Worm (Caenorhabditis elegans) whole organism, L4 larva: ENCODE results near the gene srv-15.
A peak's percentile ranks its signal among the peaks of the same experiment; 100 is the strongest.

Experiments
- F10B5.3 ChIP-seq: sonication (generic microtip); optimal IDR thresholded peaks from 2 replicates; lab custom pipeline; 2016; ENCODE audit warnings: mild to moderate bottlenecking, missing genetic modification characterization, missing compliant biosample characterization
- F37D6.2 ChIP-seq: sonication (generic microtip); optimal IDR thresholded peaks from 2 replicates; lab custom pipeline; 2016; ENCODE audit warnings: mild to moderate bottlenecking, missing genetic modification characterization, missing compliant biosample characterization
- F44E2.7 ChIP-seq: fragments of 200-800 bp; sonication (Bioruptor generic); IDR thresholded peaks from 2 replicates; pipeline ENCODE4 v2.1.2; 2022; ENCODE audit warnings: missing genetic modification characterization, missing compliant biosample characterization
- R02D3.7 ChIP-seq: fragments of 150-350 bp; sonication (generic microtip); optimal IDR thresholded peaks from 3 replicates; lab custom pipeline; 2014; ENCODE audit warnings: missing biosample characterization, missing genetic modification characterization
- T20F7.1 ChIP-seq: fragments of 200-800 bp; sonication (Bioruptor generic); optimal IDR thresholded peaks from 2 replicates; lab custom pipeline; 2018; ENCODE audit warnings: mild to moderate bottlenecking, missing genetic modification characterization, missing compliant biosample characterization
- T26A8.4 ChIP-seq: fragments of 200-800 bp; sonication (Bioruptor generic); IDR thresholded peaks from 2 replicates; pipeline ENCODE4 v1.3.6; 2022; ENCODE audit warnings: missing genetic modification characterization, missing compliant biosample characterization
- Y48G9A.11 ChIP-seq: fragments of 200-800 bp; sonication (Bioruptor generic); IDR thresholded peaks from 2 replicates; pipeline ENCODE4 v1.3.6; 2022; ENCODE audit warnings: missing genetic modification reagents, missing genetic modification characterization, missing compliant biosample characterization
- Y75B8A.6 ChIP-seq: fragments of 200-800 bp; sonication (Bioruptor generic); IDR thresholded peaks from 2 replicates; pipeline ENCODE4 v1.3.6; 2022; ENCODE audit warnings: missing genetic modification reagents, missing genetic modification characterization, missing compliant biosample characterization
- ZK337.2 ChIP-seq: fragments of 200-800 bp; sonication (Bioruptor generic); IDR thresholded peaks from 2 replicates; pipeline ENCODE4 v1.3.6; 2022; ENCODE audit warnings: missing genetic modification reagents, missing genetic modification characterization, missing compliant biosample characterization
- aha-1 ChIP-seq: fragments of 150-350 bp; peaks from one replicate; lab custom pipeline; 2014; ENCODE audit warnings: missing biosample characterization, missing genetic modification characterization
- ama-1 ChIP-seq: fragments of 150-350 bp; optimal IDR thresholded peaks from 2 replicates; lab custom pipeline; 2014; ENCODE audit warnings: inconsistent platforms, mixed read lengths
- arid-1 ChIP-seq: fragments of 200-800 bp; sonication (Bioruptor generic); conservative IDR thresholded peaks from 2 replicates; pipeline ENCODE4 v1.3.6; 2022; ENCODE audit warnings: missing genetic modification reagents, missing genetic modification characterization, missing compliant biosample characterization
- ceh-32 ChIP-seq: sonication (generic microtip); optimal IDR thresholded peaks from 2 replicates; lab custom pipeline; 2016; ENCODE audit warnings: mild to moderate bottlenecking, missing genetic modification characterization, missing compliant biosample characterization; ENCODE audit not compliant: poor library complexity
- ceh-44 ChIP-seq: fragments of 200-800 bp; sonication (Bioruptor generic); IDR thresholded peaks from 2 replicates; pipeline ENCODE4 v1.3.6; 2022; ENCODE audit warnings: missing genetic modification reagents, missing genetic modification characterization, missing compliant biosample characterization
- ceh-82 ChIP-seq: sonication (generic microtip); optimal IDR thresholded peaks from 2 replicates; lab custom pipeline; 2017; ENCODE audit warnings: missing biosample characterization, missing genetic modification characterization
- ces-1 ChIP-seq: fragments of 150-350 bp; sonication (generic microtip); optimal IDR thresholded peaks from 4 replicates; lab custom pipeline; 2014; ENCODE audit warnings: missing biosample characterization, missing genetic modification reagents, missing genetic modification characterization
- daf-16 ChIP-seq, 3 experiments: sonication (generic microtip); optimal IDR thresholded peaks; 2 replicates each; lab custom pipeline; 2016 to 2017; ENCODE audit warnings: missing genetic modification characterization in 3 of 3, missing genetic modification reagents in 3 of 3, mild to moderate bottlenecking in 2 of 3, missing compliant biosample characterization in 2 of 3, missing biosample characterization in 1 of 3, moderate library complexity in 1 of 3
- duxl-1 ChIP-seq: sonication (generic microtip); optimal IDR thresholded peaks from 2 replicates; lab custom pipeline; 2016; ENCODE audit warnings: mild to moderate bottlenecking, missing genetic modification characterization, moderate library complexity, missing compliant biosample characterization; ENCODE audit not compliant: poor library complexity
- fkh-10 ChIP-seq: fragments of 150-350 bp; optimal IDR thresholded peaks from 2 replicates; lab custom pipeline; 2014; ENCODE audit warnings: missing biosample characterization, missing genetic modification reagents, missing genetic modification characterization
- hlh-30 ChIP-seq: sonication (generic microtip); optimal IDR thresholded peaks from 2 replicates; lab custom pipeline; 2017; ENCODE audit warnings: antibody characterized with exemption, mild to moderate bottlenecking, missing genetic modification characterization, missing compliant biosample characterization; ENCODE audit not compliant: insufficient read depth
- hmg-1.1 ChIP-seq: fragments of 200-800 bp; sonication (Bioruptor generic); IDR thresholded peaks from 2 replicates; pipeline ENCODE4 v1.3.6; 2022; ENCODE audit warnings: missing genetic modification reagents, missing genetic modification characterization, missing compliant biosample characterization
- lin-1 ChIP-seq: fragments of 200-800 bp; sonication (Bioruptor generic); IDR thresholded peaks from 2 replicates; pipeline ENCODE4 v1.3.6; 2022; ENCODE audit warnings: missing genetic modification reagents, missing genetic modification characterization, missing compliant biosample characterization
- lin-15B ChIP-seq: fragments of 150-350 bp; sonication (generic microtip); optimal IDR thresholded peaks from 3 replicates; lab custom pipeline; 2014; ENCODE audit warnings: missing biosample characterization, missing genetic modification characterization
- lin-29 ChIP-seq: fragments of 200-800 bp; sonication (Bioruptor generic); IDR thresholded peaks from 2 replicates; pipeline ENCODE4 v1.3.6; 2022; ENCODE audit warnings: missing genetic modification reagents, missing genetic modification characterization, missing compliant biosample characterization
- lin-38 ChIP-seq: fragments of 200-800 bp; sonication (Bioruptor generic); IDR thresholded peaks from 2 replicates; pipeline ENCODE4 v1.3.6; 2022; ENCODE audit warnings: missing genetic modification reagents, missing genetic modification characterization, missing compliant biosample characterization
- lin-39 ChIP-seq: fragments of 150-350 bp; optimal IDR thresholded peaks from 2 replicates; lab custom pipeline; 2014; ENCODE audit warnings: missing biosample characterization, missing genetic modification reagents, missing genetic modification characterization
- lir-3 ChIP-seq: sonication (generic microtip); optimal IDR thresholded peaks from 2 replicates; lab custom pipeline; 2016; ENCODE audit warnings: mild to moderate bottlenecking, missing genetic modification characterization, missing compliant biosample characterization
- mdl-1 ChIP-seq, 2 experiments: fragments of 150-350 bp in 1 of 2; sonication (generic microtip) in 1 of 2; optimal IDR thresholded peaks; 2 replicates each; lab custom pipeline; 2014 to 2017; ENCODE audit warnings: missing biosample characterization in 2 of 2, missing genetic modification characterization in 2 of 2
- mdt-29 ChIP-seq: fragments of 200-800 bp; sonication (Bioruptor generic); IDR thresholded peaks from 2 replicates; pipeline ENCODE4 v1.3.6; 2022; ENCODE audit warnings: missing genetic modification reagents, missing genetic modification characterization, missing compliant biosample characterization
- mep-1 ChIP-seq: fragments of 150-350 bp; sonication (generic microtip); optimal IDR thresholded peaks from 3 replicates; lab custom pipeline; 2014; ENCODE audit warnings: missing biosample characterization, missing genetic modification characterization
- mxl-2 ChIP-seq: fragments of 200-800 bp; sonication (Bioruptor generic); conservative IDR thresholded peaks from 2 replicates; pipeline ENCODE4 v1.3.6; 2022; ENCODE audit warnings: missing genetic modification reagents, missing genetic modification characterization, missing compliant biosample characterization
- nhr-102 ChIP-seq: sonication (generic microtip); optimal IDR thresholded peaks from 2 replicates; lab custom pipeline; 2016; ENCODE audit warnings: mild to moderate bottlenecking, missing genetic modification characterization, moderate library complexity, missing compliant biosample characterization
- nhr-11 ChIP-seq: fragments of 150-350 bp; optimal IDR thresholded peaks from 2 replicates; lab custom pipeline; 2014; ENCODE audit warnings: missing biosample characterization, missing genetic modification characterization
- nhr-25 ChIP-seq: sonication (generic microtip); optimal IDR thresholded peaks from 2 replicates; lab custom pipeline; 2017; ENCODE audit warnings: missing genetic modification characterization, mild to moderate bottlenecking, missing compliant biosample characterization, antibody characterized with exemption, moderate library complexity, borderline replicate concordance; ENCODE audit not compliant: insufficient read depth
- nhr-28 ChIP-seq: fragments of 150-350 bp; optimal IDR thresholded peaks from 2 replicates; lab custom pipeline; 2014; ENCODE audit warnings: missing biosample characterization, missing genetic modification characterization
- nhr-41 ChIP-seq: fragments of 200-800 bp; sonication (Bioruptor generic); IDR thresholded peaks from 2 replicates; pipeline ENCODE4 v1.3.6; 2022; ENCODE audit warnings: missing genetic modification reagents, missing genetic modification characterization, missing compliant biosample characterization
- nhr-6 ChIP-seq: fragments of 150-350 bp; optimal IDR thresholded peaks from 2 replicates; lab custom pipeline; 2014; ENCODE audit warnings: missing biosample characterization, missing genetic modification characterization
- nhr-76 ChIP-seq: fragments of 150-350 bp; optimal IDR thresholded peaks from 2 replicates; lab custom pipeline; 2014; ENCODE audit warnings: missing biosample characterization, missing genetic modification characterization
- nhr-77 ChIP-seq: fragments of 150-350 bp; optimal IDR thresholded peaks from 2 replicates; lab custom pipeline; 2014; ENCODE audit warnings: missing biosample characterization, missing genetic modification characterization
- php-3 ChIP-seq: fragments of 200-800 bp; sonication (Bioruptor generic); IDR thresholded peaks from 2 replicates; pipeline ENCODE4 v1.3.6; 2022; ENCODE audit warnings: missing genetic modification reagents, missing genetic modification characterization, missing compliant biosample characterization
- rbr-2 ChIP-seq: sonication (generic microtip); optimal IDR thresholded peaks from 2 replicates; lab custom pipeline; 2016; ENCODE audit warnings: missing genotype, missing genetic modification characterization, missing compliant biosample characterization
- saeg-2 ChIP-seq: fragments of 200-800 bp; sonication (Bioruptor generic); IDR thresholded peaks from 2 replicates; pipeline ENCODE4 v1.3.6; 2022; ENCODE audit warnings: missing genetic modification reagents, missing genetic modification characterization, missing compliant biosample characterization
- sdz-12 ChIP-seq: fragments of 200-800 bp; sonication (Bioruptor generic); optimal IDR thresholded peaks from 2 replicates; lab custom pipeline; 2018; ENCODE audit warnings: mild to moderate bottlenecking, missing genetic modification characterization, missing compliant biosample characterization
- set-16 ChIP-seq: fragments of 200-800 bp; sonication (Bioruptor generic); IDR thresholded peaks from 2 replicates; pipeline ENCODE4 v1.3.6; 2022; ENCODE audit warnings: missing genetic modification reagents, missing genetic modification characterization, missing compliant biosample characterization
- snpc-4 ChIP-seq: fragments of 150-350 bp; optimal IDR thresholded peaks from 2 replicates; lab custom pipeline; 2014; ENCODE audit warnings: missing biosample characterization, missing genetic modification characterization
- tag-97 ChIP-seq: fragments of 200-800 bp; sonication (Bioruptor generic); IDR thresholded peaks from 2 replicates; pipeline ENCODE4 v1.3.6; 2022; ENCODE audit warnings: missing genetic modification characterization, missing compliant biosample characterization
- unc-39 ChIP-seq: sonication (generic microtip); optimal IDR thresholded peaks from 2 replicates; lab custom pipeline; 2017; ENCODE audit warnings: missing biosample characterization, missing genetic modification characterization
- vab-7 ChIP-seq: fragments of 200-800 bp; sonication (Bioruptor generic); IDR thresholded peaks from 2 replicates; pipeline ENCODE4 v1.3.6; 2022; ENCODE audit warnings: missing genetic modification reagents, missing genetic modification characterization, missing compliant biosample characterization
- zag-1 ChIP-seq: fragments of 150-350 bp; optimal IDR thresholded peaks from 2 replicates; lab custom pipeline; 2014; ENCODE audit warnings: missing biosample characterization, missing genetic modification characterization
- zfp-2 ChIP-seq: sonication (generic microtip); optimal IDR thresholded peaks from 2 replicates; lab custom pipeline; 2016; ENCODE audit warnings: mild to moderate bottlenecking, missing genetic modification characterization, missing compliant biosample characterization
- zip-2 ChIP-seq: fragments of 150-350 bp; optimal IDR thresholded peaks from 2 replicates; lab custom pipeline; 2014; ENCODE audit warnings: missing biosample characterization, missing genetic modification characterization

srv-15 gene

DNA sequence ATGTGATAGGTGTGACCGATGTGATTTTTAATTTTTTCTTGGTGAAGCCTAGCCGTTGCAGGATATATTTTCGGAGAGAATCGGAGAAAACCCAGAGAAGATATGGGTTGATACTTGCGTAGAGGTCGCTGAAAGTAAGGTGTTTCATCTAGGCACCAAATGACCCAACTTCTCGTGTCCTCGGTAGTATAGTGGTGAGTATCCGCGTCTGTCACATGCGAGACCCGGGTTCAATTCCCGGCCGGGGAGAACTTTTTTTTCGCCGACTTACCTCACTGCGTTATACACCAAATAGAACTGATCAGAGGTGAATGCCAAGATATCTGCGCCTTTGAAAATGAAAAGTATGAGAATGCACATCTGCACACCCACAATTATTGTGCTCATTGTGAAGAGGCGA lies 25.5 kb downstream of the srv-15 start (continued):
- TF ChIP-seq arid-1 (peak; percentile 80), lin-39 (tag; lab: Kevin White, UChicago) (no peak), set-16 (GFP tag; lab: Robert Waterston, UW) (peak; percentile 30; the same call in 1 of the 2 replicates), nhr-11 (tag; lab: Kevin White, UChicago) (no peak), mdl-1 (tag; optimal IDR thresholded peaks at IDR 0.05; lab: Kevin White, UChicago) (peak in 1 of 2 experiments; percentile 49), mdt-29 (0 out of 2 replicates have a peak, but pooled peaks have one; percentile 37), tag-97 (no peak), duxl-1 (tag; lab: Kevin White, UChicago) (no peak), hlh-30 (tag; lab: Kevin White, UChicago) (peak; percentile 87), zag-1 (tag; lab: Kevin White, UChicago) (no peak), nhr-41 (GFP tag; lab: Robert Waterston, UW) (no peak), ceh-82 (no peak), lin-38 (GFP tag; lab: Robert Waterston, UW) (peak; percentile 72), saeg-2 (GFP tag; lab: Robert Waterston, UW) (peak; percentile 77), Y75B8A.6 (GFP tag; lab: Robert Waterston, UW) (peak; percentile 81; the same call in 1 of the 2 replicates), mxl-2 (GFP tag; lab: Robert Waterston, UW) (peak; percentile 44; the same call in 1 of the 2 replicates), F10B5.3 (tag; lab: Kevin White, UChicago) (no peak), ceh-32 (tag; lab: Kevin White, UChicago) (no peak), nhr-6 (tag; lab: Kevin White, UChicago) (no peak), nhr-76 (no peak), R02D3.7 (tag; lab: Kevin White, UChicago) (no peak), F44E2.7 (no peak), daf-16 (GFP tag; optimal IDR thresholded peaks at IDR 0.05; lab: Kevin White, UChicago) (peak in 1 of 2 experiments; percentile 85), daf-16 (tag; optimal IDR thresholded peaks at IDR 0.05; lab: Kevin White, UChicago) (peak; percentile 54), lin-29 (peak; percentile 53; the same call in 1 of the 2 replicates), php-3 (GFP tag; lab: Robert Waterston, UW) (peak; percentile 61; the same call in 1 of the 2 replicates), ces-1 (GFP tag; lab: Kevin White, UChicago) (no peak), aha-1 (tag; lab: Kevin White, UChicago) (no peak), F37D6.2 (tag; lab: Kevin White, UChicago) (no peak), sdz-12 (GFP tag; lab: Kevin White, UChicago) (no peak), nhr-25 (tag; lab: Kevin White, UChicago) (no peak), mep-1 (peak; percentile 70), ama-1 (lab: Kevin White, UChicago) (no peak), nhr-28 (peak; percentile 3), ceh-44 (GFP tag; lab: Robert Waterston, UW) (no peak), vab-7 (GFP tag; lab: Robert Waterston, UW) (peak; percentile 75; the same call in 1 of the 2 replicates), zip-2 (tag; lab: Kevin White, UChicago) (no peak), lin-15B (tag; lab: Kevin White, UChicago) (no peak), lin-1 (GFP tag; lab: Robert Waterston, UW) (no peak), snpc-4 (no peak), T26A8.4 (GFP tag; lab: Robert Waterston, UW) (peak; percentile 81), lir-3 (tag; lab: Kevin White, UChicago) (peak; percentile 66), unc-39 (tag; lab: Kevin White, UChicago) (no peak), fkh-10 (GFP tag; lab: Kevin White, UChicago) (no peak), ZK337.2 (GFP tag; lab: Robert Waterston, UW) (no peak), nhr-102 (tag; lab: Kevin White, UChicago) (peak; percentile 68), nhr-77 (no peak), zfp-2 (tag; lab: Kevin White, UChicago) (peak; percentile 19), Y48G9A.11 (GFP tag; lab: Robert Waterston, UW) (peak; percentile 47; the same call in 1 of the 2 replicates), T20F7.1 (GFP tag; lab: Kevin White, UChicago) (no peak), rbr-2 (tag; lab: Kevin White, UChicago) (peak; percentile 26), hmg-1.1 (GFP tag; lab: Robert Waterston, UW) (peak; percentile 68)
